Worm (Caenorhabditis elegans) whole organism, L1 larva: Measurements from ENCODE around the gene kvs-4.

Experiments used
- C04F5.9 ChIP-seq: sonication (generic microtip); optimal IDR thresholded peaks from 2 replicates; lab custom pipeline; 2016; ENCODE audit warnings: missing genetic modification characterization, missing compliant biosample characterization
- C16A3.4 ChIP-seq: fragments of 150-350 bp; optimal IDR thresholded peaks from 2 replicates; lab custom pipeline; 2014; ENCODE audit warnings: missing biosample characterization, missing genetic modification characterization
- F16B12.6 ChIP-seq: fragments of 150-350 bp; optimal IDR thresholded peaks from 2 replicates; lab custom pipeline; 2014; ENCODE audit warnings: missing biosample characterization, missing genetic modification characterization
- Y116A8C.19 ChIP-seq: sonication (generic microtip); optimal IDR thresholded peaks from 2 replicates; lab custom pipeline; 2016; ENCODE audit warnings: missing compliant biosample characterization, missing genetic modification characterization, borderline replicate concordance
- alr-1 ChIP-seq: fragments of 200-800 bp; sonication (Bioruptor generic); optimal IDR thresholded peaks from 2 replicates; lab custom pipeline; 2018; ENCODE audit warnings: borderline replicate concordance, mild to moderate bottlenecking, missing genetic modification characterization, missing compliant biosample characterization
- aly-2 ChIP-seq: fragments of 150-350 bp; optimal IDR thresholded peaks from 2 replicates; lab custom pipeline; 2014; ENCODE audit warnings: missing biosample characterization, missing genetic modification characterization
- ama-1 ChIP-seq: fragments of 150-350 bp; optimal IDR thresholded peaks from 2 replicates; lab custom pipeline; 2014
- blmp-1 ChIP-seq: fragments of 150-350 bp; optimal IDR thresholded peaks from 2 replicates; lab custom pipeline; 2014; ENCODE audit warnings: missing biosample characterization, missing genetic modification characterization
- ceh-63 ChIP-seq: fragments of 200-800 bp; sonication (Bioruptor generic); optimal IDR thresholded peaks from 2 replicates; lab custom pipeline; 2018; ENCODE audit warnings: mild to moderate bottlenecking, missing genetic modification characterization, missing compliant biosample characterization
- ceh-88 ChIP-seq: fragments of 200-800 bp; sonication (Bioruptor generic); IDR thresholded peaks from 2 replicates; pipeline ENCODE4 v1.3.6; 2022; ENCODE audit warnings: missing genetic modification characterization, missing compliant biosample characterization
- ceh-90 ChIP-seq: sonication (generic microtip); optimal IDR thresholded peaks from 2 replicates; lab custom pipeline; 2016; ENCODE audit warnings: missing genetic modification characterization, missing compliant biosample characterization
- dsc-1 ChIP-seq: sonication (generic microtip); optimal IDR thresholded peaks from 2 replicates; lab custom pipeline; 2016; ENCODE audit warnings: mild to moderate bottlenecking, missing genetic modification characterization, missing compliant biosample characterization
- efl-1 ChIP-seq, 4 experiments: fragments of 150-350 bp; optimal IDR thresholded peaks in 3 of 4; peaks in 1 of 4; 1 replicate in 1 of 4; 2 replicates in 3 of 4; lab custom pipeline; 2014; ENCODE audit warnings: missing biosample characterization in 2 of 4, missing genetic modification characterization in 2 of 4, missing genetic modification reagents in 2 of 4
- egl-27 ChIP-seq, 2 experiments: fragments of 150-350 bp in 1 of 2; sonication (generic microtip); optimal IDR thresholded peaks; 3 replicates each; lab custom pipeline; 2017 to 2018; ENCODE audit warnings: missing biosample characterization in 2 of 2, missing genetic modification characterization in 2 of 2, missing genetic modification reagents in 2 of 2
- elt-2 ChIP-seq: sonication (generic microtip); optimal IDR thresholded peaks from 2 replicates; lab custom pipeline; 2016; ENCODE audit warnings: missing genetic modification characterization, mild to moderate bottlenecking, inconsistent platforms, missing compliant biosample characterization, missing genetic modification reagents
- elt-3 ChIP-seq, 6 experiments: fragments of 150-350 bp in 1 of 6; sonication (generic microtip); optimal IDR thresholded peaks; 2 replicates each; lab custom pipeline; 2017 to 2018; ENCODE audit warnings: missing biosample characterization in 6 of 6, missing genetic modification characterization in 6 of 6, inconsistent platforms in 1 of 6
- fkh-10 ChIP-seq: sonication (generic microtip); optimal IDR thresholded peaks from 2 replicates; lab custom pipeline; 2017; ENCODE audit warnings: missing biosample characterization, missing genetic modification reagents, missing genetic modification characterization
- fkh-4 ChIP-seq: sonication (generic microtip); optimal IDR thresholded peaks from 2 replicates; lab custom pipeline; 2016; ENCODE audit warnings: missing compliant biosample characterization, missing genetic modification characterization, borderline replicate concordance
- fkh-8 ChIP-seq: sonication (generic microtip); optimal IDR thresholded peaks from 2 replicates; lab custom pipeline; 2016; ENCODE audit warnings: mild to moderate bottlenecking, missing genetic modification characterization, missing compliant biosample characterization
- fos-1 ChIP-seq: fragments of 150-350 bp; optimal IDR thresholded peaks from 2 replicates; lab custom pipeline; 2014; ENCODE audit warnings: missing biosample characterization, missing genetic modification characterization
- grh-1 ChIP-seq: fragments of 200-800 bp; sonication (Bioruptor generic); IDR thresholded peaks from 2 replicates; pipeline ENCODE4 v1.3.6; 2022; ENCODE audit warnings: missing genetic modification reagents, missing genetic modification characterization, missing compliant biosample characterization
- hpl-2 ChIP-seq: fragments of 150-350 bp; optimal IDR thresholded peaks from 2 replicates; lab custom pipeline; 2014; ENCODE audit warnings: missing biosample characterization, missing genetic modification reagents, missing genetic modification characterization
- isw-1 ChIP-seq: fragments of 200-800 bp; sonication (Bioruptor generic); IDR thresholded peaks from 2 replicates; pipeline ENCODE4 v1.3.6; 2022; ENCODE audit warnings: missing genetic modification characterization, missing compliant biosample characterization
- jun-1 ChIP-seq: fragments of 150-350 bp; optimal IDR thresholded peaks from 2 replicates; lab custom pipeline; 2014; ENCODE audit warnings: missing biosample characterization, missing genetic modification reagents, missing genetic modification characterization
- lin-14 ChIP-seq: fragments of 200-800 bp; sonication (Bioruptor generic); optimal IDR thresholded peaks from 2 replicates; lab custom pipeline; 2018; ENCODE audit warnings: mild to moderate bottlenecking, missing genetic modification characterization, moderate library complexity, missing compliant biosample characterization
- lin-35 ChIP-seq, 2 experiments: fragments of 150-350 bp; optimal IDR thresholded peaks; 2 replicates each; lab custom pipeline; 2014; ENCODE audit warnings: missing biosample characterization in 2 of 2, missing genetic modification characterization in 2 of 2, missing genetic modification reagents in 2 of 2
- lin-39 ChIP-seq: fragments of 150-350 bp; optimal IDR thresholded peaks from 2 replicates; lab custom pipeline; 2014; ENCODE audit warnings: missing biosample characterization, missing genetic modification reagents, missing genetic modification characterization
- lsy-2 ChIP-seq, 2 experiments: fragments of 150-350 bp; optimal IDR thresholded peaks; 2 replicates each; lab custom pipeline; 2014; ENCODE audit warnings: missing biosample characterization in 2 of 2, missing genetic modification characterization in 2 of 2
- mdl-1 ChIP-seq, 2 experiments: fragments of 150-350 bp; optimal IDR thresholded peaks; 2 replicates each; lab custom pipeline; 2014 to 2017; ENCODE audit warnings: missing biosample characterization in 2 of 2, missing genetic modification characterization in 2 of 2, inconsistent platforms in 1 of 2
- mef-2 ChIP-seq: fragments of 150-350 bp; optimal IDR thresholded peaks from 2 replicates; lab custom pipeline; 2014; ENCODE audit warnings: missing biosample characterization, missing genetic modification characterization
- mep-1 ChIP-seq: fragments of 150-350 bp; optimal IDR thresholded peaks from 2 replicates; lab custom pipeline; 2014; ENCODE audit warnings: missing biosample characterization, missing genetic modification characterization
- nhr-20 ChIP-seq: sonication (generic microtip); optimal IDR thresholded peaks from 2 replicates; lab custom pipeline; 2016; ENCODE audit warnings: mild to moderate bottlenecking, missing genetic modification characterization, missing compliant biosample characterization
- nhr-237 ChIP-seq: fragments of 150-350 bp; optimal IDR thresholded peaks from 2 replicates; lab custom pipeline; 2014; ENCODE audit warnings: missing biosample characterization, missing genetic modification characterization
- nhr-28 ChIP-seq: fragments of 150-350 bp; optimal IDR thresholded peaks from 2 replicates; lab custom pipeline; 2014; ENCODE audit warnings: missing biosample characterization, missing genetic modification characterization
- nhr-76 ChIP-seq: sonication (generic microtip); optimal IDR thresholded peaks from 2 replicates; lab custom pipeline; 2017; ENCODE audit warnings: missing biosample characterization, missing genetic modification characterization
- nhr-84 ChIP-seq: sonication (generic microtip); optimal IDR thresholded peaks from 2 replicates; lab custom pipeline; 2017; ENCODE audit warnings: missing biosample characterization, missing genetic modification characterization
- nhr-90 ChIP-seq: sonication (generic microtip); optimal IDR thresholded peaks from 2 replicates; lab custom pipeline; 2016; ENCODE audit warnings: mild to moderate bottlenecking, missing genetic modification characterization, missing compliant biosample characterization; ENCODE audit not compliant: poor library complexity
- pqm-1 ChIP-seq: sonication (generic microtip); optimal IDR thresholded peaks from 3 replicates; lab custom pipeline; 2017; ENCODE audit warnings: missing biosample characterization, missing genetic modification characterization
- rnt-1 ChIP-seq: sonication (generic microtip); optimal IDR thresholded peaks from 2 replicates; lab custom pipeline; 2016; ENCODE audit warnings: mild to moderate bottlenecking, missing genetic modification characterization, moderate library complexity, missing compliant biosample characterization
- skn-1 ChIP-seq: fragments of 150-350 bp; optimal IDR thresholded peaks from 2 replicates; lab custom pipeline; 2014; ENCODE audit warnings: missing biosample characterization, missing genetic modification characterization
- snpc-4 ChIP-seq: fragments of 150-350 bp; optimal IDR thresholded peaks from 2 replicates; lab custom pipeline; 2014; ENCODE audit warnings: missing biosample characterization, missing genetic modification characterization
- sox-4 ChIP-seq: sonication (generic microtip); optimal IDR thresholded peaks from 2 replicates; lab custom pipeline; 2016; ENCODE audit warnings: missing genetic modification characterization, missing compliant biosample characterization
- sptf-1 ChIP-seq: fragments of 150-350 bp; optimal IDR thresholded peaks from 2 replicates; lab custom pipeline; 2014; ENCODE audit warnings: missing biosample characterization, missing genetic modification characterization
- tbx-2 ChIP-seq: sonication (generic microtip); optimal IDR thresholded peaks from 2 replicates; lab custom pipeline; 2016; ENCODE audit warnings: missing genetic modification characterization, missing compliant biosample characterization
- unc-130 ChIP-seq: fragments of 150-350 bp; optimal IDR thresholded peaks from 2 replicates; lab custom pipeline; 2017; ENCODE audit warnings: missing biosample characterization, missing genetic modification characterization, inconsistent platforms
- unc-30 ChIP-seq: sonication (generic microtip); optimal IDR thresholded peaks from 2 replicates; lab custom pipeline; 2017; ENCODE audit warnings: missing biosample characterization, missing genetic modification characterization
- unc-62 ChIP-seq: fragments of 150-350 bp; optimal IDR thresholded peaks from 2 replicates; lab custom pipeline; 2014; ENCODE audit warnings: missing biosample characterization, missing genetic modification reagents, missing genetic modification characterization
- unc-98 ChIP-seq: fragments of 200-800 bp; sonication (Bioruptor generic); IDR thresholded peaks from 2 replicates; pipeline ENCODE4 v1.3.6; 2022; ENCODE audit warnings: missing genetic modification characterization, missing compliant biosample characterization
- xbp-1 ChIP-seq: sonication (generic microtip); optimal IDR thresholded peaks from 2 replicates; lab custom pipeline; 2016; ENCODE audit warnings: missing genetic modification characterization, missing compliant biosample characterization
- zag-1 ChIP-seq: fragments of 150-350 bp; optimal IDR thresholded peaks from 2 replicates; lab custom pipeline; 2014; ENCODE audit warnings: missing biosample characterization, missing genetic modification characterization
- ztf-11 ChIP-seq, 2 experiments: sonication (generic microtip); optimal IDR thresholded peaks; 2 replicates each; lab custom pipeline; 2016 to 2017; ENCODE audit warnings: missing genetic modification characterization in 2 of 2, missing biosample characterization in 1 of 2, missing compliant biosample characterization in 1 of 2
- ztf-4 ChIP-seq: fragments of 150-350 bp; optimal IDR thresholded peaks from 2 replicates; lab custom pipeline; 2014; ENCODE audit warnings: missing biosample characterization, missing genetic modification characterization

Gene kvs-4

DNA sequence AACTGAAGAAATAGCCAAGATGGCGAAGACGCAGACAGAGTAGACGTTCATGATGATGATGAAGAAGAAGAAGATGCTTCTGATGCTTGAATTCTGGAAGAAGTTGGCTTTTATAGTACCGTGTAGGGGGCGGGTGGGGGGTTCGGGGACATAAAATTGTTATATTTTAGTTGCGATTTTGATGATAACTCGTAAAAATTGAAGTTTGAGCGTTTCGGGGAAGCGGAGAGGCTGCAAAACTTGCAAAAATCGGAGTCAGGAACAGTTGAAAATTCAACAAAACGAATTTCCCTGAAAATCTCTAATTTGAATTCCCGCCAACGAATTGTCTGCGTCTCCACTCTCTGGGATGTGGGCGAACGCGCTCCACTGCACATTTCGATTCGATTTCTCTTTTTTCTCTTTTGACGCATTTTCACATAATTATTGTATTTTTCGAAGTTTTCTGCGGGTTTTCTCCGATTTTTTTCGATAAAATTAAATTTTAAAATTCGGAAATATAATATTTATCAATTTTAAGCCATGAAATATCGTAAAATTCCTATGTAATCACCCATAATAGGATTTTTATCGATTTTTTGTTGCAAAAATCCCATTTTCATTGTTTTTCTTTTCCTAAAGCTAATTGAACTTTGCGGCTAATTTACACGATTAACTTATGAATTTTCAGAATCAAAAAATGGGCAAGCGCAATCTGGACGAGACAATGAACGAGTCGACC is 4.7 kb upstream of the kvs-4 start, which contains the start of the genes fipr-17 and Y48A6B.3 (continued):
- TF ChIP-seq lin-35 (GFP tag; optimal IDR thresholded peaks at IDR 0.05; lab: Kevin White, UChicago) (peak; percentile 100), grh-1 (GFP tag; lab: Robert Waterston, UW) (peak; percentile 68), lin-39 (tag; lab: Kevin White, UChicago) (peak; percentile 59), dsc-1 (tag; lab: Kevin White, UChicago) (peak; percentile 70), rnt-1 (tag; lab: Kevin White, UChicago) (peak; percentile 94), Y116A8C.19 (no peak), sox-4 (tag; lab: Kevin White, UChicago) (no peak), snpc-4 (peak; percentile 92), sptf-1 (tag; lab: Kevin White, UChicago) (no peak), nhr-20 (tag; lab: Kevin White, UChicago) (peak; percentile 83), isw-1 (GFP tag; lab: Robert Waterston, UW) (peak; percentile 83), mef-2 (tag; lab: Kevin White, UChicago) (peak; percentile 50), unc-30 (tag; lab: Kevin White, UChicago) (no peak), nhr-237 (tag; lab: Kevin White, UChicago) (peak; percentile 54), ama-1 (no peak), ztf-11 (tag; optimal IDR thresholded peaks at IDR 0.05; lab: Kevin White, UChicago) (peak in 1 of 2 experiments; percentile 56), C16A3.4 (tag; lab: Kevin White, UChicago) (peak; percentile 93), unc-98 (GFP tag; lab: Robert Waterston, UW) (0 out of 2 replicates have a peak, but pooled peaks have one; percentile 41), alr-1 (tag; lab: Kevin White, UChicago) (no peak), F16B12.6 (tag; lab: Kevin White, UChicago) (peak; percentile 75), ceh-88 (GFP tag; lab: Robert Waterston, UW) (peak; percentile 40; the same call in 1 of the 2 replicates), mep-1 (peak; percentile 86), jun-1 (tag; lab: Kevin White, UChicago) (peak; percentile 77), nhr-28 (tag; lab: Kevin White, UChicago) (no peak), fkh-10 (no peak), C04F5.9 (tag; lab: Kevin White, UChicago) (peak; percentile 64), efl-1 (optimal IDR thresholded peaks at IDR 0.05; lab: Kevin White, UChicago) (peak; percentile 99 to 100), efl-1 (GFP tag; optimal IDR thresholded peaks at IDR 0.05 in 1 of 2; lab: Kevin White, UChicago) (peak; percentile 100), nhr-76 (tag; lab: Kevin White, UChicago) (no peak), tbx-2 (tag; lab: Kevin White, UChicago) (peak; percentile 87), nhr-90 (peak; percentile 78), skn-1 (tag; lab: Kevin White, UChicago) (peak; percentile 85), fkh-8 (tag; lab: Kevin White, UChicago) (peak; percentile 83), ceh-90 (peak; percentile 52), xbp-1 (tag; lab: Kevin White, UChicago) (peak; percentile 81), unc-130 (tag; lab: Kevin White, UChicago) (peak; percentile 90), fkh-4 (tag; lab: Kevin White, UChicago) (peak; percentile 27), aly-2 (tag; lab: Kevin White, UChicago) (peak; percentile 47), elt-3 (tag; optimal IDR thresholded peaks at IDR 0.05; lab: Kevin White, UChicago) (peak in 2 of 6 experiments; percentile 71 to 85), ceh-63 (GFP tag; lab: Kevin White, UChicago) (no peak), mdl-1 (tag; optimal IDR thresholded peaks at IDR 0.05; lab: Kevin White, UChicago) (peak in 1 of 2 experiments; percentile 52), blmp-1 (peak; percentile 94), lin-14 (GFP tag; lab: Kevin White, UChicago) (peak; percentile 87), elt-2 (tag; lab: Kevin White, UChicago) (peak; percentile 29), unc-62 (GFP tag; lab: Kevin White, UChicago) (no peak), fos-1 (peak; percentile 75), hpl-2 (GFP tag; lab: Kevin White, UChicago) (no peak), egl-27 (tag; optimal IDR thresholded peaks at IDR 0.05; lab: Kevin White, UChicago) (peak in 1 of 2 experiments; percentile 23), pqm-1 (tag; lab: Kevin White, UChicago) (no peak), ztf-4 (tag; lab: Kevin White, UChicago) (peak; percentile 2), lsy-2 (tag; optimal IDR thresholded peaks at IDR 0.05; lab: Kevin White, UChicago) (peak; percentile 89 to 95), zag-1 (tag; lab: Kevin White, UChicago) (no peak), nhr-84 (tag; lab: Kevin White, UChicago) (no peak)
